Worm (Caenorhabditis elegans) whole organism, late embryonic: Measurements from ENCODE around the gene col-9.
A peak's percentile ranks its signal among the peaks of the same experiment; 100 is the strongest.

Source experiments
- K02D7.2 ChIP-seq: sonication (generic microtip); optimal IDR thresholded peaks from 2 replicates; lab custom pipeline; 2017; ENCODE audit warnings: mild to moderate bottlenecking, missing genetic modification characterization, missing compliant biosample characterization
- ahr-1 ChIP-seq: sonication (generic microtip); optimal IDR thresholded peaks from 2 replicates; lab custom pipeline; 2016; ENCODE audit warnings: missing genetic modification characterization, missing compliant biosample characterization
- ama-1 ChIP-seq: fragments of 150-350 bp; optimal IDR thresholded peaks from 2 replicates; lab custom pipeline; 2014
- ceh-14 ChIP-seq: sonication (generic microtip); optimal IDR thresholded peaks from 2 replicates; lab custom pipeline; 2016; ENCODE audit warnings: missing genotype, missing genetic modification characterization, missing compliant biosample characterization
- ceh-19 ChIP-seq: fragments of 200-800 bp; sonication (Bioruptor generic); optimal IDR thresholded peaks from 2 replicates; lab custom pipeline; 2018; ENCODE audit warnings: mild to moderate bottlenecking, missing genetic modification characterization, missing compliant biosample characterization
- ceh-2 ChIP-seq: sonication (generic microtip); optimal IDR thresholded peaks from 2 replicates; lab custom pipeline; 2016; ENCODE audit warnings: missing genotype, missing genetic modification characterization, missing compliant biosample characterization
- ceh-22 ChIP-seq: sonication (generic microtip); optimal IDR thresholded peaks from 2 replicates; lab custom pipeline; 2017; ENCODE audit warnings: missing biosample characterization, missing genetic modification characterization
- ceh-34 ChIP-seq: sonication (generic microtip); optimal IDR thresholded peaks from 2 replicates; lab custom pipeline; 2016; ENCODE audit warnings: mild to moderate bottlenecking, missing genetic modification characterization, missing compliant biosample characterization
- ceh-45 ChIP-seq: fragments of 200-800 bp; sonication (Bioruptor generic); IDR thresholded peaks from 2 replicates; pipeline ENCODE4 v1.3.6; 2022; ENCODE audit warnings: missing genetic modification reagents, missing genetic modification characterization, missing compliant biosample characterization
- ceh-48 ChIP-seq: sonication (generic microtip); optimal IDR thresholded peaks from 2 replicates; lab custom pipeline; 2016; ENCODE audit warnings: missing genetic modification characterization, inconsistent platforms, missing compliant biosample characterization
- ceh-6 ChIP-seq: fragments of 200-800 bp; sonication (Bioruptor generic); optimal IDR thresholded peaks from 2 replicates; lab custom pipeline; 2018; ENCODE audit warnings: mild to moderate bottlenecking, missing genetic modification characterization, missing compliant biosample characterization
- che-1 ChIP-seq: sonication (generic microtip); optimal IDR thresholded peaks from 2 replicates; lab custom pipeline; 2016; ENCODE audit warnings: mild to moderate bottlenecking, missing genetic modification characterization, missing compliant biosample characterization
- dmd-4 ChIP-seq: sonication (generic microtip); optimal IDR thresholded peaks from 2 replicates; lab custom pipeline; 2016; ENCODE audit warnings: borderline replicate concordance, missing genetic modification characterization, missing compliant biosample characterization
- dve-1 ChIP-seq: sonication (generic microtip); optimal IDR thresholded peaks from 2 replicates; lab custom pipeline; 2017; ENCODE audit warnings: antibody characterized with exemption, mild to moderate bottlenecking, missing genetic modification characterization, missing compliant biosample characterization
- elt-4 ChIP-seq: sonication (generic microtip); optimal IDR thresholded peaks from 2 replicates; lab custom pipeline; 2016; ENCODE audit warnings: missing genetic modification characterization, missing compliant biosample characterization
- fax-1 ChIP-seq: sonication (generic microtip); optimal IDR thresholded peaks from 2 replicates; lab custom pipeline; 2016; ENCODE audit warnings: missing genotype, missing genetic modification characterization, missing compliant biosample characterization
- fkh-10 ChIP-seq: fragments of 150-350 bp; optimal IDR thresholded peaks from 2 replicates; lab custom pipeline; 2014; ENCODE audit warnings: missing biosample characterization, missing genetic modification reagents, missing genetic modification characterization
- gmeb-2 ChIP-seq: sonication (generic microtip); optimal IDR thresholded peaks from 2 replicates; lab custom pipeline; 2016; ENCODE audit warnings: missing genetic modification characterization, inconsistent platforms, missing compliant biosample characterization
- hlh-13 ChIP-seq: fragments of 200-800 bp; sonication (Bioruptor generic); optimal IDR thresholded peaks from 2 replicates; lab custom pipeline; 2018; ENCODE audit warnings: mild to moderate bottlenecking, missing genetic modification characterization, missing compliant biosample characterization
- hlh-8 ChIP-seq: sonication (generic microtip); optimal IDR thresholded peaks from 2 replicates; lab custom pipeline; 2016; ENCODE audit warnings: missing genotype, missing genetic modification characterization, missing compliant biosample characterization
- mec-3 ChIP-seq: sonication (generic microtip); optimal IDR thresholded peaks from 2 replicates; lab custom pipeline; 2016; ENCODE audit warnings: borderline replicate concordance, missing genetic modification characterization, missing compliant biosample characterization
- nfya-1 ChIP-seq: sonication (generic microtip); optimal IDR thresholded peaks from 2 replicates; lab custom pipeline; 2017; ENCODE audit warnings: missing genetic modification characterization, mild to moderate bottlenecking, missing compliant biosample characterization, antibody characterized with exemption, moderate library complexity
- nhr-11 ChIP-seq: fragments of 150-350 bp; optimal IDR thresholded peaks from 2 replicates; lab custom pipeline; 2014; ENCODE audit warnings: missing biosample characterization, missing genetic modification characterization
- nhr-232 ChIP-seq: sonication (generic microtip); optimal IDR thresholded peaks from 2 replicates; lab custom pipeline; 2016; ENCODE audit warnings: missing genetic modification characterization, missing compliant biosample characterization
- odd-2 ChIP-seq: sonication (generic microtip); optimal IDR thresholded peaks from 2 replicates; lab custom pipeline; 2017; ENCODE audit warnings: antibody characterized with exemption, mild to moderate bottlenecking, missing genetic modification characterization, missing compliant biosample characterization
- pha-2 ChIP-seq: sonication (generic microtip); optimal IDR thresholded peaks from 2 replicates; lab custom pipeline; 2017; ENCODE audit warnings: mild to moderate bottlenecking, missing genetic modification characterization, missing compliant biosample characterization
- pha-4 ChIP-seq: fragments of 150-350 bp; optimal IDR thresholded peaks from 2 replicates; lab custom pipeline; 2018; ENCODE audit warnings: missing biosample characterization, missing genetic modification reagents, missing genetic modification characterization
- ref-2 ChIP-seq: sonication (generic microtip); optimal IDR thresholded peaks from 2 replicates; lab custom pipeline; 2016; ENCODE audit warnings: missing genetic modification characterization, missing compliant biosample characterization
- rnt-1 ChIP-seq: sonication (generic microtip); optimal IDR thresholded peaks from 2 replicates; lab custom pipeline; 2016; ENCODE audit warnings: missing genetic modification characterization, missing compliant biosample characterization
- sdc-2 ChIP-seq: sonication (generic microtip); optimal IDR thresholded peaks from 2 replicates; lab custom pipeline; 2016; ENCODE audit warnings: missing genotype, missing genetic modification characterization, missing compliant biosample characterization
- sox-2 ChIP-seq: fragments of 200-800 bp; sonication (Bioruptor generic); IDR thresholded peaks from 2 replicates; pipeline ENCODE4 v1.3.6; 2022; ENCODE audit warnings: missing genetic modification reagents, missing genetic modification characterization, missing compliant biosample characterization
- sox-4 ChIP-seq: sonication (generic microtip); optimal IDR thresholded peaks from 2 replicates; lab custom pipeline; 2017; ENCODE audit warnings: mild to moderate bottlenecking, missing genetic modification characterization, inconsistent platforms, missing compliant biosample characterization
- tbx-2 ChIP-seq: sonication (generic microtip); optimal IDR thresholded peaks from 2 replicates; lab custom pipeline; 2016; ENCODE audit warnings: missing genetic modification characterization, missing compliant biosample characterization
- tbx-7 ChIP-seq: sonication (generic microtip); optimal IDR thresholded peaks from 2 replicates; lab custom pipeline; 2016; ENCODE audit warnings: missing genotype, missing genetic modification characterization, missing compliant biosample characterization
- ttx-3 ChIP-seq: sonication (generic microtip); optimal IDR thresholded peaks from 2 replicates; lab custom pipeline; 2016; ENCODE audit warnings: missing genetic modification reagents, missing genetic modification characterization, missing compliant biosample characterization
- unc-3 ChIP-seq, 2 experiments: fragments of 200-800 bp in 1 of 2; sonication (Bioruptor generic) in 1 of 2; sonication (generic microtip) in 1 of 2; conservative IDR thresholded peaks in 1 of 2; optimal IDR thresholded peaks in 1 of 2; 2 replicates each; pipeline versions ENCODE4 v1.3.6 to Lab custom; 2016 to 2022; ENCODE audit warnings: missing compliant biosample characterization in 2 of 2, missing genetic modification characterization in 2 of 2, missing genetic modification reagents in 1 of 2
- unc-55 ChIP-seq: sonication (generic microtip); optimal IDR thresholded peaks from 2 replicates; lab custom pipeline; 2017; ENCODE audit warnings: missing biosample characterization, missing genetic modification reagents, missing genetic modification characterization
- unc-86 ChIP-seq: sonication (generic microtip); optimal IDR thresholded peaks from 2 replicates; lab custom pipeline; 2016; ENCODE audit warnings: missing genetic modification characterization, missing compliant biosample characterization

Gene col-9

ce11 chrX:13589735-13590134 is at the start of gene col-9:
Gene col-9, plus strand, starts transcription at chrX:13590035.
- no peak for TF ChIP-seq nhr-232 (tag; lab: Kevin White, UChicago)
- TF ChIP-seq ama-1 (lab: Kevin White, UChicago): no peak
- TF ChIP-seq tbx-7 (tag; lab: Kevin White, UChicago): no peak
- TF ChIP-seq ttx-3 (tag; lab: Kevin White, UChicago): no peak
- no peak for TF ChIP-seq hlh-13 (GFP tag; lab: Kevin White, UChicago)
- TF ChIP-seq hlh-8 (tag; lab: Kevin White, UChicago): no peak
- TF ChIP-seq sox-2 (GFP tag; lab: Robert Waterston, UW): no peak
- no peak for TF ChIP-seq unc-86 (tag; lab: Kevin White, UChicago)
- no peak for TF ChIP-seq pha-2 (tag; lab: Kevin White, UChicago)
- TF ChIP-seq unc-3 (GFP tag; conservative IDR thresholded peaks at IDR 0.05; lab: Robert Waterston, UW): no peak
- no peak for TF ChIP-seq unc-3 (tag; optimal IDR thresholded peaks at IDR 0.05; lab: Kevin White, UChicago)
- no peak for TF ChIP-seq tbx-2 (tag; lab: Kevin White, UChicago)
- no peak for TF ChIP-seq ceh-22
- TF ChIP-seq ahr-1 (tag; lab: Kevin White, UChicago): no peak
- no peak for TF ChIP-seq nhr-11
- no peak for TF ChIP-seq pha-4 (tag; lab: Kevin White, UChicago)
- no peak for TF ChIP-seq dve-1 (tag; lab: Kevin White, UChicago)

DNA sequence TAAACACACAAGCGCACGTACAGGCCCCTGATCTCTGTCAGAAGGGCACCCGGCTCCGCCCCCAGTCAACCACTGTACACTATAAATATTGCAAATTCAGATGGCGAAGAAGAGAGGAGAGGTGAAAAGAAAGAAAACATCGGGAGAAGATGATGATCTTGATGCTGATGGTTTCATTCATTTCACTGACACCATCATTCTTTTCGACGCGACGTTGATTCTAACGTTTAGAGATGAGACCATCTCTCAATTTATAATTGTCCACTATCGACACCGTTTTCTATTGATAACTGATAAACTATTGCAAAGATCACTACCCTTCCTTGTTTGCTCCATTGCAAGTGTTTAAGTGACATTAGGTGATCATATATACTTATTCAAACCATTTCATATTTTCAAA is 48.5 kb upstream of the col-9 start:
- TF ChIP-seq nfya-1 (tag; lab: Kevin White, UChicago) (no peak), dve-1 (tag; lab: Kevin White, UChicago) (peak; percentile 15)

DNA sequence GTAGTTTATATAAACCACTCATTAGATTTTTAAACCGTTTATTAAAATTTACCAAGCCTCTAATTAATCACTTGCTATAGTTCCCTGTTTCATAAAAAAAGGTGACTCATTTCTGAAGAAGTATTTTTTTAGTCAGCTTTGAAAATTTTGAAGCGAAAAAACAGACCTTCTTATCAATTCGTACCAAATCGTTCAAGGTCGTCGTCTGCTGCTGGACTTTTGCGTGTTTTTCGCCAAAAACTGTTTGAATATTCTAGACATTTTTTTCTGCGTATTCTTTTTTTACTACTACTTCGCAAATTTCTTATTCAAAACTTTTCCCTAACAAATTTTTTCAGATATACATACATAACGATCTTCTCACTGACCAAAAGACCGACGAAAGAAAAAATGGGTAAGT is 47.6 kb upstream of the col-9 start, which contains the start of gene cah-4:
Gene cah-4 (plus strand): TSS at position 339 of the 400 bp plus-strand sequence.
- TF ChIP-seq ref-2 (tag; lab: Kevin White, UChicago) (no peak), mec-3 (tag; lab: Kevin White, UChicago) (no peak), ceh-48 (no peak), fax-1 (tag; lab: Kevin White, UChicago) (no peak), ceh-34 (no peak), ttx-3 (tag; lab: Kevin White, UChicago) (no peak), sox-4 (no peak), ceh-45 (GFP tag; lab: Robert Waterston, UW) (no peak), ahr-1 (tag; lab: Kevin White, UChicago) (no peak), ceh-19 (GFP tag; lab: Kevin White, UChicago) (no peak), odd-2 (tag; lab: Kevin White, UChicago) (no peak), rnt-1 (tag; lab: Kevin White, UChicago) (no peak), gmeb-2 (tag; lab: Kevin White, UChicago) (no peak), ceh-14 (no peak), sdc-2 (tag; lab: Kevin White, UChicago) (no peak), ceh-6 (GFP tag; lab: Kevin White, UChicago) (no peak), dmd-4 (tag; lab: Kevin White, UChicago) (no peak)

- TF ChIP-seq sox-2 (GFP tag; lab: Robert Waterston, UW) (no peak), unc-55 (GFP tag; lab: Kevin White, UChicago) (peak; percentile 5), elt-4 (no peak)
Observed at ce11 chrX:13542757-13543156, 47.1 kb upstream of the col-9 start.

ce11 chrX:13543350-13543749 is 46.5 kb upstream of the col-9 start:
- TF ChIP-seq ceh-2 (tag; lab: Kevin White, UChicago) (no peak), sox-4 (no peak), tbx-2 (tag; lab: Kevin White, UChicago) (no peak), odd-2 (tag; lab: Kevin White, UChicago) (no peak), K02D7.2 (no peak), ceh-45 (GFP tag; lab: Robert Waterston, UW) (no peak), che-1 (tag; lab: Kevin White, UChicago) (no peak), fkh-10 (no peak)
